Fruit fly (Drosophila melanogaster): Measurements from ENCODE around the gene Trs20.
A peak's percentile ranks its signal among the peaks of the same experiment; 100 is the strongest.

dm6 chr3L:16168503-16169189, 37.2 kb upstream of the Trs20 start:
- TF ChIP-seq Ets98B (GFP tag; IDR thresholded peaks at IDR 0.05) (no peak), EcR (GFP tag; optimal IDR thresholded peaks at IDR 0.05) (peak; percentile 21), CG32121 (GFP tag; IDR thresholded peaks at IDR 0.05) (no peak), D1 (tag; optimal IDR thresholded peaks at IDR 0.05) (peak; percentile 1), CG34367 (tag; optimal IDR thresholded peaks at IDR 0.05) (no peak), CG13204 (GFP tag; optimal IDR thresholded peaks at IDR 0.05) (peak; percentile 60)

Measured in whole organism, pupa.